Worm (Caenorhabditis elegans) whole organism, L1 larva: Measurements from ENCODE around the gene lgg-1.
A peak's percentile ranks its signal among the peaks of the same experiment; 100 is the strongest.

Experiments
- C04F5.9 ChIP-seq: sonication (generic microtip); optimal IDR thresholded peaks from 2 replicates; lab custom pipeline; 2016; ENCODE audit warnings: missing genetic modification characterization, missing compliant biosample characterization
- C16A3.4 ChIP-seq: fragments of 150-350 bp; optimal IDR thresholded peaks from 2 replicates; lab custom pipeline; 2014; ENCODE audit warnings: missing biosample characterization, missing genetic modification characterization
- C34B4.2 ChIP-seq: sonication (generic microtip); optimal IDR thresholded peaks from 2 replicates; lab custom pipeline; 2017; ENCODE audit warnings: mild to moderate bottlenecking, missing genetic modification characterization, missing compliant biosample characterization
- F16B12.6 ChIP-seq: fragments of 150-350 bp; optimal IDR thresholded peaks from 2 replicates; lab custom pipeline; 2014; ENCODE audit warnings: missing biosample characterization, missing genetic modification characterization
- aha-1 ChIP-seq: fragments of 150-350 bp; optimal IDR thresholded peaks from 2 replicates; lab custom pipeline; 2014; ENCODE audit warnings: missing biosample characterization, missing genetic modification characterization
- aly-2 ChIP-seq: fragments of 150-350 bp; optimal IDR thresholded peaks from 2 replicates; lab custom pipeline; 2014; ENCODE audit warnings: missing biosample characterization, missing genetic modification characterization
- blmp-1 ChIP-seq: fragments of 150-350 bp; optimal IDR thresholded peaks from 2 replicates; lab custom pipeline; 2014; ENCODE audit warnings: missing biosample characterization, missing genetic modification characterization
- ceh-63 ChIP-seq: fragments of 200-800 bp; sonication (Bioruptor generic); optimal IDR thresholded peaks from 2 replicates; lab custom pipeline; 2018; ENCODE audit warnings: mild to moderate bottlenecking, missing genetic modification characterization, missing compliant biosample characterization
- ceh-8 ChIP-seq: fragments of 200-800 bp; sonication (Bioruptor generic); optimal IDR thresholded peaks from 2 replicates; lab custom pipeline; 2018; ENCODE audit warnings: mild to moderate bottlenecking, missing genetic modification characterization, moderate library complexity, missing compliant biosample characterization
- ceh-82 ChIP-seq, 3 experiments: fragments of 150-350 bp in 1 of 3; sonication (generic microtip) in 2 of 3; optimal IDR thresholded peaks; 2 replicates each; lab custom pipeline; 2014 to 2017; ENCODE audit warnings: missing biosample characterization in 3 of 3, missing genetic modification characterization in 3 of 3
- ceh-90 ChIP-seq: sonication (generic microtip); optimal IDR thresholded peaks from 2 replicates; lab custom pipeline; 2016; ENCODE audit warnings: missing genetic modification characterization, missing compliant biosample characterization
- dpl-1 ChIP-seq, 3 experiments: fragments of 150-350 bp in 2 of 3; sonication (generic microtip) in 1 of 3; optimal IDR thresholded peaks; 2 replicates each; lab custom pipeline; 2014 to 2017; ENCODE audit warnings: missing biosample characterization in 3 of 3, missing genetic modification characterization in 3 of 3, missing genetic modification reagents in 3 of 3
- efl-1 ChIP-seq, 4 experiments: fragments of 150-350 bp; optimal IDR thresholded peaks in 3 of 4; peaks in 1 of 4; 1 replicate in 1 of 4; 2 replicates in 3 of 4; lab custom pipeline; 2014; ENCODE audit warnings: missing biosample characterization in 2 of 4, missing genetic modification characterization in 2 of 4, missing genetic modification reagents in 2 of 4
- elt-3 ChIP-seq, 6 experiments: fragments of 150-350 bp in 1 of 6; sonication (generic microtip); optimal IDR thresholded peaks; 2 replicates each; lab custom pipeline; 2017 to 2018; ENCODE audit warnings: missing biosample characterization in 6 of 6, missing genetic modification characterization in 6 of 6, inconsistent platforms in 1 of 6
- fkh-4 ChIP-seq: sonication (generic microtip); optimal IDR thresholded peaks from 2 replicates; lab custom pipeline; 2016; ENCODE audit warnings: missing compliant biosample characterization, missing genetic modification characterization, borderline replicate concordance
- fkh-8 ChIP-seq: sonication (generic microtip); optimal IDR thresholded peaks from 2 replicates; lab custom pipeline; 2016; ENCODE audit warnings: mild to moderate bottlenecking, missing genetic modification characterization, missing compliant biosample characterization
- hlh-4 ChIP-seq: sonication (generic microtip); optimal IDR thresholded peaks from 2 replicates; lab custom pipeline; 2016; ENCODE audit warnings: mild to moderate bottlenecking, missing genetic modification characterization, missing compliant biosample characterization
- irx-1 ChIP-seq: sonication (generic microtip); optimal IDR thresholded peaks from 2 replicates; lab custom pipeline; 2016; ENCODE audit warnings: missing genetic modification characterization, missing compliant biosample characterization
- isw-1 ChIP-seq: fragments of 200-800 bp; sonication (Bioruptor generic); IDR thresholded peaks from 2 replicates; pipeline ENCODE4 v1.3.6; 2022; ENCODE audit warnings: missing genetic modification characterization, missing compliant biosample characterization
- lin-13 ChIP-seq: fragments of 150-350 bp; optimal IDR thresholded peaks from 2 replicates; lab custom pipeline; 2014; ENCODE audit warnings: missing biosample characterization, missing genetic modification reagents, missing genetic modification characterization
- lin-14 ChIP-seq: fragments of 200-800 bp; sonication (Bioruptor generic); optimal IDR thresholded peaks from 2 replicates; lab custom pipeline; 2018; ENCODE audit warnings: mild to moderate bottlenecking, missing genetic modification characterization, moderate library complexity, missing compliant biosample characterization
- lin-15B ChIP-seq: fragments of 150-350 bp; sonication (generic microtip); optimal IDR thresholded peaks from 3 replicates; lab custom pipeline; 2014; ENCODE audit warnings: missing biosample characterization, missing genetic modification characterization
- lin-35 ChIP-seq, 2 experiments: fragments of 150-350 bp; optimal IDR thresholded peaks; 2 replicates each; lab custom pipeline; 2014; ENCODE audit warnings: missing biosample characterization in 2 of 2, missing genetic modification characterization in 2 of 2, missing genetic modification reagents in 2 of 2
- lin-39 ChIP-seq: fragments of 150-350 bp; optimal IDR thresholded peaks from 2 replicates; lab custom pipeline; 2014; ENCODE audit warnings: missing biosample characterization, missing genetic modification reagents, missing genetic modification characterization
- lir-3 ChIP-seq: sonication (generic microtip); optimal IDR thresholded peaks from 2 replicates; lab custom pipeline; 2016; ENCODE audit warnings: mild to moderate bottlenecking, missing genetic modification characterization, moderate library complexity, missing compliant biosample characterization; ENCODE audit not compliant: poor library complexity
- lsy-2 ChIP-seq, 2 experiments: fragments of 150-350 bp; optimal IDR thresholded peaks; 2 replicates each; lab custom pipeline; 2014; ENCODE audit warnings: missing biosample characterization in 2 of 2, missing genetic modification characterization in 2 of 2
- mab-9 ChIP-seq: fragments of 200-800 bp; sonication (Bioruptor generic); IDR thresholded peaks from 2 replicates; pipeline ENCODE4 v1.3.6; 2022; ENCODE audit warnings: missing genetic modification reagents, missing genetic modification characterization, missing compliant biosample characterization
- mdl-1 ChIP-seq, 2 experiments: fragments of 150-350 bp; optimal IDR thresholded peaks; 2 replicates each; lab custom pipeline; 2014 to 2017; ENCODE audit warnings: missing biosample characterization in 2 of 2, missing genetic modification characterization in 2 of 2, inconsistent platforms in 1 of 2
- mep-1 ChIP-seq: fragments of 150-350 bp; optimal IDR thresholded peaks from 2 replicates; lab custom pipeline; 2014; ENCODE audit warnings: missing biosample characterization, missing genetic modification characterization
- nhr-11 ChIP-seq: fragments of 150-350 bp; optimal IDR thresholded peaks from 2 replicates; lab custom pipeline; 2014; ENCODE audit warnings: missing biosample characterization, missing genetic modification characterization
- nhr-12 ChIP-seq: sonication (generic microtip); optimal IDR thresholded peaks from 2 replicates; lab custom pipeline; 2017; ENCODE audit warnings: missing biosample characterization, missing genetic modification characterization
- nhr-19 ChIP-seq: fragments of 200-800 bp; sonication (Bioruptor generic); conservative IDR thresholded peaks from 2 replicates; pipeline ENCODE4 v1.3.6; 2022; ENCODE audit warnings: missing genetic modification characterization, missing compliant biosample characterization
- nhr-20 ChIP-seq: sonication (generic microtip); optimal IDR thresholded peaks from 2 replicates; lab custom pipeline; 2016; ENCODE audit warnings: mild to moderate bottlenecking, missing genetic modification characterization, missing compliant biosample characterization
- nhr-47 ChIP-seq: sonication (generic microtip); optimal IDR thresholded peaks from 2 replicates; lab custom pipeline; 2016; ENCODE audit warnings: mild to moderate bottlenecking, missing genetic modification characterization, moderate library complexity, missing compliant biosample characterization
- nhr-71 ChIP-seq: sonication (generic microtip); optimal IDR thresholded peaks from 2 replicates; lab custom pipeline; 2016; ENCODE audit warnings: mild to moderate bottlenecking, missing genetic modification characterization, moderate library complexity, missing compliant biosample characterization
- nhr-84 ChIP-seq: sonication (generic microtip); optimal IDR thresholded peaks from 2 replicates; lab custom pipeline; 2017; ENCODE audit warnings: missing biosample characterization, missing genetic modification characterization
- nhr-85 ChIP-seq: sonication (generic microtip); peaks from one replicate; lab custom pipeline; 2016; ENCODE audit warnings: missing genetic modification characterization, inconsistent platforms, missing compliant biosample characterization
- nhr-90 ChIP-seq: sonication (generic microtip); optimal IDR thresholded peaks from 2 replicates; lab custom pipeline; 2016; ENCODE audit warnings: mild to moderate bottlenecking, missing genetic modification characterization, missing compliant biosample characterization; ENCODE audit not compliant: poor library complexity
- pag-3 ChIP-seq: sonication (generic microtip); optimal IDR thresholded peaks from 2 replicates; lab custom pipeline; 2017; ENCODE audit warnings: missing genetic modification characterization, mild to moderate bottlenecking, missing compliant biosample characterization, antibody characterized with exemption, borderline replicate concordance; ENCODE audit not compliant: insufficient read depth
- pqm-1 ChIP-seq: sonication (generic microtip); optimal IDR thresholded peaks from 3 replicates; lab custom pipeline; 2017; ENCODE audit warnings: missing biosample characterization, missing genetic modification characterization
- skn-1 ChIP-seq: fragments of 150-350 bp; optimal IDR thresholded peaks from 2 replicates; lab custom pipeline; 2014; ENCODE audit warnings: missing biosample characterization, missing genetic modification characterization
- snpc-4 ChIP-seq: fragments of 150-350 bp; optimal IDR thresholded peaks from 2 replicates; lab custom pipeline; 2014; ENCODE audit warnings: missing biosample characterization, missing genetic modification characterization
- snu-23 ChIP-seq: sonication (generic microtip); optimal IDR thresholded peaks from 2 replicates; lab custom pipeline; 2016; ENCODE audit warnings: missing genetic modification characterization, missing compliant biosample characterization
- sup-37 ChIP-seq: fragments of 200-800 bp; sonication (Bioruptor generic); optimal IDR thresholded peaks from 2 replicates; lab custom pipeline; 2018; ENCODE audit warnings: mild to moderate bottlenecking, missing genetic modification characterization, missing compliant biosample characterization
- swsn-7 ChIP-seq: sonication (generic microtip); optimal IDR thresholded peaks from 2 replicates; lab custom pipeline; 2016; ENCODE audit warnings: missing genetic modification characterization, missing compliant biosample characterization
- tbx-2 ChIP-seq: sonication (generic microtip); optimal IDR thresholded peaks from 2 replicates; lab custom pipeline; 2016; ENCODE audit warnings: missing genetic modification characterization, missing compliant biosample characterization
- unc-30 ChIP-seq: sonication (generic microtip); optimal IDR thresholded peaks from 2 replicates; lab custom pipeline; 2017; ENCODE audit warnings: missing biosample characterization, missing genetic modification characterization
- unc-86 ChIP-seq: sonication (generic microtip); optimal IDR thresholded peaks from 2 replicates; lab custom pipeline; 2016; ENCODE audit warnings: missing genetic modification characterization, missing compliant biosample characterization
- unc-98 ChIP-seq: fragments of 200-800 bp; sonication (Bioruptor generic); IDR thresholded peaks from 2 replicates; pipeline ENCODE4 v1.3.6; 2022; ENCODE audit warnings: missing genetic modification characterization, missing compliant biosample characterization
- xbp-1 ChIP-seq: sonication (generic microtip); optimal IDR thresholded peaks from 2 replicates; lab custom pipeline; 2016; ENCODE audit warnings: missing genetic modification characterization, missing compliant biosample characterization
- ztf-11 ChIP-seq, 2 experiments: sonication (generic microtip); optimal IDR thresholded peaks; 2 replicates each; lab custom pipeline; 2016 to 2017; ENCODE audit warnings: missing genetic modification characterization in 2 of 2, missing biosample characterization in 1 of 2, missing compliant biosample characterization in 1 of 2

lgg-1 gene

ce11 chrII:6320655-6321388, 26.7 kb downstream of the lgg-1 start, which contains the start of gene efr-3:
TSS of gene efr-3 (minus strand) at chrII:6321159.
- peak; percentile 18 for TF ChIP-seq nhr-11 (tag; lab: Kevin White, UChicago)
- peak; percentile 62 for TF ChIP-seq mep-1 (tag; lab: Kevin White, UChicago)
- TF ChIP-seq sup-37 = no peak
- TF ChIP-seq nhr-84 (tag; lab: Kevin White, UChicago) = no peak
- no peak for TF ChIP-seq ceh-8
- peak; percentile 51 for TF ChIP-seq isw-1 (GFP tag; lab: Robert Waterston, UW)
- TF ChIP-seq unc-30 (tag; lab: Kevin White, UChicago) = no peak
- TF ChIP-seq skn-1 (tag; lab: Kevin White, UChicago) = peak; percentile 40
- peak; percentile 16 for TF ChIP-seq C16A3.4 (tag; lab: Kevin White, UChicago)
- TF ChIP-seq nhr-20 = peak; percentile 38
- TF ChIP-seq pag-3 (tag; lab: Kevin White, UChicago) = no peak
- TF ChIP-seq aha-1 (tag; lab: Kevin White, UChicago) = no peak
- no peak for TF ChIP-seq nhr-12 (tag; lab: Kevin White, UChicago)
- TF ChIP-seq F16B12.6 (tag; lab: Kevin White, UChicago) = peak; percentile 31
- TF ChIP-seq ceh-90 (tag; lab: Kevin White, UChicago) = no peak
- TF ChIP-seq hlh-4 (tag; lab: Kevin White, UChicago) = no peak
- no peak for TF ChIP-seq unc-98 (GFP tag; lab: Robert Waterston, UW)
- peak; percentile 58 for TF ChIP-seq tbx-2 (tag; lab: Kevin White, UChicago)
- TF ChIP-seq snu-23 (GFP tag; lab: Kevin White, UChicago) = peak; percentile 55
- peak; percentile 67 for TF ChIP-seq nhr-47 (tag; lab: Kevin White, UChicago)
- peak; percentile 24 for TF ChIP-seq snpc-4 (tag; lab: Kevin White, UChicago)
- peak; percentile 47 for TF ChIP-seq lin-14 (GFP tag; lab: Kevin White, UChicago)
- TF ChIP-seq lsy-2 (tag; optimal IDR thresholded peaks at IDR 0.05; lab: Kevin White, UChicago) = peak; percentile 65 to 79
- peak; percentile 81 to 93 for TF ChIP-seq efl-1 (optimal IDR thresholded peaks at IDR 0.05; lab: Kevin White, UChicago)
- TF ChIP-seq efl-1 (GFP tag; optimal IDR thresholded peaks at IDR 0.05 in 1 of 2; lab: Kevin White, UChicago) = peak; percentile 94 to 99
- peak; percentile 21 for TF ChIP-seq nhr-90 (tag; lab: Kevin White, UChicago)
- TF ChIP-seq C34B4.2 (tag; lab: Kevin White, UChicago) = no peak
- TF ChIP-seq lin-15B (tag; lab: Kevin White, UChicago) = peak; percentile 24
- peak; percentile 21; the same call in 1 of the 2 replicates for TF ChIP-seq nhr-19
- TF ChIP-seq lin-35 (GFP tag; optimal IDR thresholded peaks at IDR 0.05; lab: Kevin White, UChicago) = peak; percentile 93 to 97
- TF ChIP-seq lir-3 = no peak
- peak; percentile 55 for TF ChIP-seq xbp-1
- no peak for TF ChIP-seq fkh-4 (tag; lab: Kevin White, UChicago)
- peak; percentile 31 for TF ChIP-seq blmp-1 (tag; lab: Kevin White, UChicago)
- TF ChIP-seq lin-13 = no peak
- TF ChIP-seq C04F5.9 (tag; lab: Kevin White, UChicago) = no peak
- no peak for TF ChIP-seq mdl-1 (tag; optimal IDR thresholded peaks at IDR 0.05; lab: Kevin White, UChicago)
- TF ChIP-seq fkh-8 = peak; percentile 3
- TF ChIP-seq lin-39 (tag; lab: Kevin White, UChicago) = peak; percentile 38
- TF ChIP-seq aly-2 (tag; lab: Kevin White, UChicago) = no peak
- peak in 1 of 6 experiments; percentile 27 for TF ChIP-seq elt-3 (tag; optimal IDR thresholded peaks at IDR 0.05; lab: Kevin White, UChicago)
- no peak for TF ChIP-seq ceh-63 (GFP tag; lab: Kevin White, UChicago)
- no peak for TF ChIP-seq mab-9 (GFP tag; lab: Robert Waterston, UW)
- TF ChIP-seq unc-86 = peak; percentile 28
- TF ChIP-seq nhr-85 (tag; lab: Kevin White, UChicago) = peak; percentile 51
- peak; percentile 89 to 95 (median 93) for TF ChIP-seq dpl-1 (GFP tag; optimal IDR thresholded peaks at IDR 0.05; lab: Kevin White, UChicago)
- TF ChIP-seq ceh-82 (tag; optimal IDR thresholded peaks at IDR 0.05; lab: Kevin White, UChicago) = peak in 1 of 3 experiments; percentile 40
- TF ChIP-seq nhr-71 (tag; lab: Kevin White, UChicago) = peak; percentile 60
- TF ChIP-seq ztf-11 (tag; optimal IDR thresholded peaks at IDR 0.05; lab: Kevin White, UChicago) = no peak
- TF ChIP-seq swsn-7 = peak; percentile 21
- no peak for TF ChIP-seq irx-1 (tag; lab: Kevin White, UChicago)
- TF ChIP-seq pqm-1 (tag; lab: Kevin White, UChicago) = no peak
